Worm (Caenorhabditis elegans): ENCODE measurements around the gene Y43E12A.2.

DNA sequence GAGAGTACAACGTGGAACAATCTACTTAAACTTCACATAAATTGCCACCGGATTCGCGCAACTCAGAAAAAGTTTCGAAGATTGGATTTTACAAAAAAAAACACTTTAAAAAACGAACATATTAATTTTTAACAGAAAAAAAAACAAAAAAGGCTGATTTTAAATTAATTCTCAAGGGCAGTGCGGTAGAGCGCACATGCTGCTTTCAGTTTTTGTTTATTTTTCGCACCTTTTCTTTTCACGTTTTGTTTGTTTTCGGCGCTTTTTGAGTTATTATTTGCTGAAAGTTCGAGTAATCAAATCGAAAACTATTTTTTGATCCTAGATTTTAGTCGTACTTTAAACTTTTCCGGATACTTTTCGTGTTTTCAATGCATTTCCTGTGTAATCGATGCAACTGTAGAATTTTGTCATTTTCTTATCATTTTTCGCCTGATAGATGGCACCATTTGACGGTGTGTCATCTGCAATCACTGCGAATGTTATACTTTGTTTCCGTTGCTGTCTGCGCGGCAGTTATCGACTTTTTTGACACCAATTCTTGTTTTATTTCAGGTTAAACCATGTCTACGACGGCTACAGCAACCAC, 38.2 kb downstream of the Y43E12A.2 start, which contains the start of gene F13H10.8:
- no peak for TF ChIP-seq him-1 (tag; optimal IDR thresholded peaks at IDR 0.05)
- TF ChIP-seq dao-5 (tag; optimal IDR thresholded peaks at IDR 0.05), result no peak
